Worm (Caenorhabditis elegans): ENCODE data around the gene Y48A6B.8.
A peak's percentile ranks its signal among the peaks of the same experiment; 100 is the strongest.

DNA sequence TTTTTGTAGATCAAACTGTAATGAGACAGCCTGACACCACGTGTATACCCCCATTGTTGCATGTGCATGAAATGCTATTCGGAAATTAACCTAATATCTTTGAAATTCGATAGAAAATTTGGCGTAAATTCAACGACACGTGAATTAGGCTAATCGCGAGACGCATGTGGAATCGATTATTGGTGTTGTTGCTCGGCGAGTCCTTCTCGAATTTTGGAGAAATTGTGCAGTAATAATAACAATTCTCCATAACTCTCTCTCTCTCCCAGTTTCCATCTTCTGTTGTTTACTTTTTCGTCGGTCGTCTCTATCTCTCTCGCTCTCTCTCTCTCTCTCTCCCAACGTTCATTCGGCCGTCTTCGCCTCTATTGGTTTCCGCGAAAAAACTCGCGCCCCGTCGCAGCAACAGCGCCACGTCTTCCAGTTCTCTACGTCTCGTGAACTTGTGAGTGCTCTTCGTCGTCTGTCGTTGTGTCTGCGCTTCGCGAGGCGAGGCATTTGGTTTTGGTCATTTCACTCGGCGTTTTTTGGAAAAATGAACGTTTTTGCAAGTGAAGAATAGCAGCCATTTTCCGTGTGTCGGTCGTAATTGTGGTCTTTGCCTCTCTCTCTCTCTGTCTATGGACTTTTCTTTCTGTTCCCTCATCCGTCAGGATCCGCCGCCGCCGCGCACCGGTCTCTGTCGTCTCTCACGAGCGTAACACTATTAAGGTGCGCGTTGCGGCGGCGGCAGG is 25.5 kb upstream of the Y48A6B.8 start:
- TF ChIP-seq madf-5 (GFP tag; IDR thresholded peaks at IDR 0.05) (no peak), pha-4 (GFP tag; IDR thresholded peaks at IDR 0.05) (peak; percentile 23; the same call in 1 of the 2 replicates), pha-4 (tag; optimal IDR thresholded peaks at IDR 0.05) (peak; percentile 9), R02D3.7 (tag; optimal IDR thresholded peaks at IDR 0.05) (no peak), nhr-11 (tag; optimal IDR thresholded peaks at IDR 0.05) (peak; percentile 31), lin-13 (GFP tag; optimal IDR thresholded peaks at IDR 0.05) (peak; percentile 63), hlh-11 (tag; optimal IDR thresholded peaks at IDR 0.05) (peak; percentile 91), duxl-1 (tag; optimal IDR thresholded peaks at IDR 0.05; ENCODE audit: poor library complexity) (no peak), dpl-1 (GFP tag; optimal IDR thresholded peaks at IDR 0.05) (peak; percentile 51), unc-130 (GFP tag; optimal IDR thresholded peaks at IDR 0.05) (no peak), unc-39 (tag; optimal IDR thresholded peaks at IDR 0.05) (no peak), nhr-77 (tag; optimal IDR thresholded peaks at IDR 0.05) (peak; percentile 7), unc-62 (GFP tag; optimal IDR thresholded peaks at IDR 0.05 in 1 of 2) (peak in 1 of 2 experiments; percentile 83), unc-62 (tag; optimal IDR thresholded peaks at IDR 0.05) (no peak), nhr-25 (tag; optimal IDR thresholded peaks at IDR 0.05; ENCODE audit: borderline replicate concordance, insufficient read depth) (peak; percentile 82)
